Worm (Caenorhabditis elegans) whole organism, mixed stage, embryonic: ENCODE results near the gene K01D12.20.

Experiments
- blmp-1 ChIP-seq: fragments of 150-350 bp; optimal IDR thresholded peaks from 2 replicates; lab custom pipeline; 2014; ENCODE audit warnings: missing biosample characterization, missing genetic modification characterization
- ces-1 ChIP-seq: fragments of 150-350 bp; optimal IDR thresholded peaks from 2 replicates; lab custom pipeline; 2014; ENCODE audit warnings: missing biosample characterization, missing genetic modification reagents, missing genetic modification characterization
- cnd-1 ChIP-seq: fragments of 200-800 bp; sonication (Bioruptor generic); optimal IDR thresholded peaks from 2 replicates; lab custom pipeline; 2018; ENCODE audit warnings: mild to moderate bottlenecking, missing genetic modification characterization, missing compliant biosample characterization
- elt-1 ChIP-seq: sonication (generic microtip); optimal IDR thresholded peaks from 2 replicates; lab custom pipeline; 2017; ENCODE audit warnings: missing genetic modification characterization, mild to moderate bottlenecking, missing compliant biosample characterization, antibody characterized with exemption, moderate library complexity, borderline replicate concordance; ENCODE audit not compliant: insufficient read depth
- lsy-2 ChIP-seq: fragments of 150-350 bp; optimal IDR thresholded peaks from 2 replicates; lab custom pipeline; 2014; ENCODE audit warnings: missing biosample characterization, missing genetic modification characterization
- mab-5 ChIP-seq: fragments of 150-350 bp; optimal IDR thresholded peaks from 2 replicates; lab custom pipeline; 2014; ENCODE audit warnings: missing biosample characterization, missing genetic modification characterization
- nhr-76 ChIP-seq: sonication (generic microtip); optimal IDR thresholded peaks from 2 replicates; lab custom pipeline; 2017; ENCODE audit warnings: missing biosample characterization, missing genetic modification characterization
- sptf-1 ChIP-seq: sonication (generic microtip); optimal IDR thresholded peaks from 2 replicates; lab custom pipeline; 2017; ENCODE audit warnings: mild to moderate bottlenecking, missing genetic modification characterization, moderate library complexity, missing compliant biosample characterization
- unc-120 ChIP-seq: sonication (generic microtip); optimal IDR thresholded peaks from 2 replicates; lab custom pipeline; 2017; ENCODE audit warnings: missing genetic modification characterization, missing compliant biosample characterization; ENCODE audit not compliant: poor library complexity, severe bottlenecking
- zip-8 ChIP-seq: fragments of 150-350 bp; optimal IDR thresholded peaks from 2 replicates; lab custom pipeline; 2014; ENCODE audit warnings: missing biosample characterization, missing genetic modification characterization

ce11 chrV:12418292-12418691 lies 17.7 kb upstream of the K01D12.20 start, which contains the start of gene C54D10.3:
- TF ChIP-seq sptf-1 (no peak), lsy-2 (no peak), nhr-76 (no peak), elt-1 (no peak), ces-1 (GFP tag; lab: Kevin White, UChicago) (no peak), unc-120 (tag; lab: Kevin White, UChicago) (no peak), zip-8 (tag; lab: Kevin White, UChicago) (no peak), mab-5 (tag; lab: Kevin White, UChicago) (no peak), blmp-1 (tag; lab: Kevin White, UChicago) (no peak), cnd-1 (tag; lab: Kevin White, UChicago) (no peak)
